Fruit fly (Drosophila melanogaster): Measurements from ENCODE around the gene CG9636.

CG9636 gene

dm6 chr3R:8243720-8244119 lies at the start of gene CG9636, which contains the start of the genes CG18749 and CG33722:
Gene CG9636 (minus strand): TSS chr3R:8243792.
Gene CG18749 (plus strand): TSS chr3R:8244055.
Gene CG33722 (plus strand): TSS chr3R:8244055.
- no peak for TF ChIP-seq Gug (GFP tag; IDR thresholded peaks at IDR 0.05)
- peak; percentile 72 for TF ChIP-seq CG3919 (GFP tag; optimal IDR thresholded peaks at IDR 0.05)
- TF ChIP-seq CG32006 (GFP tag; optimal IDR thresholded peaks at IDR 0.05) = peak; percentile 53
- peak; percentile 75 for TF ChIP-seq Eip93F (GFP tag; optimal IDR thresholded peaks at IDR 0.05)
- TF ChIP-seq fkh (GFP tag; optimal IDR thresholded peaks at IDR 0.05) = peak; percentile 79
- peak; percentile 53 for TF ChIP-seq CG1621 (tag; optimal IDR thresholded peaks at IDR 0.05)
- TF ChIP-seq esn (GFP tag; optimal IDR thresholded peaks at IDR 0.05) = peak; percentile 81
- peak; percentile 42 for TF ChIP-seq CG7368 (GFP tag; optimal IDR thresholded peaks at IDR 0.05)
- TF ChIP-seq ss (GFP tag; optimal IDR thresholded peaks at IDR 0.05) = peak; percentile 33 to 50
- peak; percentile 68 for TF ChIP-seq CG10631 (GFP tag; optimal IDR thresholded peaks at IDR 0.05)
- peak; percentile 9 for TF ChIP-seq Sox15 (GFP tag; optimal IDR thresholded peaks at IDR 0.05)
- TF ChIP-seq CG6276 (GFP tag; optimal IDR thresholded peaks at IDR 0.05) = no peak
- peak; percentile 54 for TF ChIP-seq cyc (GFP tag; optimal IDR thresholded peaks at IDR 0.05)
- TF ChIP-seq Sox102F (GFP tag; optimal IDR thresholded peaks at IDR 0.05) = no peak
- TF ChIP-seq CG6808 (GFP tag; optimal IDR thresholded peaks at IDR 0.05) = peak; percentile 30
- peak; percentile 51 for TF ChIP-seq Ets21C (GFP tag; optimal IDR thresholded peaks at IDR 0.05)
- TF ChIP-seq Hr39 (GFP tag; optimal IDR thresholded peaks at IDR 0.05) = peak; percentile 40
- peak; percentile 65 for TF ChIP-seq pdm3 (GFP tag; optimal IDR thresholded peaks at IDR 0.05)
- TF ChIP-seq net (GFP tag; optimal IDR thresholded peaks at IDR 0.05) = no peak
- no peak for TF ChIP-seq svp (GFP tag)
- TF ChIP-seq lz (GFP tag; optimal IDR thresholded peaks at IDR 0.05) = peak; percentile 76
- no peak for TF ChIP-seq CG4318 (GFP tag; optimal IDR thresholded peaks at IDR 0.05)
- TF ChIP-seq CG15336 (GFP tag; IDR thresholded peaks at IDR 0.05) = peak; percentile 57
- TF ChIP-seq CG31627 (GFP tag; optimal IDR thresholded peaks at IDR 0.05) = peak; percentile 62
- TF ChIP-seq CG11902 (GFP tag; optimal IDR thresholded peaks at IDR 0.05) = peak; percentile 26
- no peak for TF ChIP-seq CG9139 (GFP tag; optimal IDR thresholded peaks at IDR 0.05)
- no peak for TF ChIP-seq vri (GFP tag; optimal IDR thresholded peaks at IDR 0.05)
- no peak for TF ChIP-seq Hr38 (GFP tag; optimal IDR thresholded peaks at IDR 0.05)
- TF ChIP-seq Blimp-1 (GFP tag; optimal IDR thresholded peaks at IDR 0.05) = peak; percentile 99
- TF ChIP-seq acj6 (GFP tag; optimal IDR thresholded peaks at IDR 0.05) = peak; percentile 74
- TF ChIP-seq Sox14 (GFP tag; optimal IDR thresholded peaks at IDR 0.05) = peak; percentile 65
- TF ChIP-seq dsx (GFP tag; optimal IDR thresholded peaks at IDR 0.05; ENCODE audit: poor library complexity, severe bottlenecking) = peak; percentile 46
- no peak for TF ChIP-seq Met (GFP tag; optimal IDR thresholded peaks at IDR 0.05)
- TF ChIP-seq fd59A (GFP tag; optimal IDR thresholded peaks at IDR 0.05) = no peak
- peak; percentile 11 for TF ChIP-seq CG11762 (GFP tag; optimal IDR thresholded peaks at IDR 0.05; ENCODE audit: insufficient read depth)
- TF ChIP-seq CG6792 (GFP tag; optimal IDR thresholded peaks at IDR 0.05) = peak; percentile 56
- no peak for TF ChIP-seq Eip75B (GFP tag; optimal IDR thresholded peaks at IDR 0.05)
- no peak for TF ChIP-seq spab (GFP tag; optimal IDR thresholded peaks at IDR 0.05)
- TF ChIP-seq Hr4 (GFP tag; optimal IDR thresholded peaks at IDR 0.05) = peak; percentile 70
- no peak for TF ChIP-seq Smox (GFP tag; optimal IDR thresholded peaks at IDR 0.05)
- peak; percentile 33 for TF ChIP-seq CG8319 (GFP tag; optimal IDR thresholded peaks at IDR 0.05)
- no peak for TF ChIP-seq achi (GFP tag; optimal IDR thresholded peaks at IDR 0.05)
- no peak for TF ChIP-seq dac (GFP tag; optimal IDR thresholded peaks at IDR 0.05)
- peak; percentile 61 for TF ChIP-seq Ets96B (tag; optimal IDR thresholded peaks at IDR 0.05)
- TF ChIP-seq CG6854 (GFP tag; optimal IDR thresholded peaks at IDR 0.05) = no peak
- TF ChIP-seq topi (GFP tag; optimal IDR thresholded peaks at IDR 0.05) = peak; percentile 67
- TF ChIP-seq Eip78C (GFP tag) = peak; percentile 89
- peak; percentile 68 for TF ChIP-seq OdsH (GFP tag; optimal IDR thresholded peaks at IDR 0.05)
- TF ChIP-seq CG34406 (GFP tag; optimal IDR thresholded peaks at IDR 0.05) = peak; percentile 51
- TF ChIP-seq fd85E (GFP tag; optimal IDR thresholded peaks at IDR 0.05) = no peak
- peak; percentile 55; the same call in 2 of the 3 replicates for TF ChIP-seq CG6163 (GFP tag; IDR thresholded peaks at IDR 0.05)
- TF ChIP-seq CG3032 (tag; optimal IDR thresholded peaks at IDR 0.05) = peak; percentile 59
- no peak; the same call in 2 of the 3 replicates for TF ChIP-seq CG8119 (GFP tag; IDR thresholded peaks at IDR 0.05)
